Worm (Caenorhabditis elegans) whole organism, L4 larva: Measurements from ENCODE around the gene F11A5.17.

ENCODE experiments used
- Y5F2A.4 ChIP-seq: fragments of 200-800 bp; sonication (Bioruptor generic); optimal IDR thresholded peaks from 2 replicates; lab custom pipeline; 2018; ENCODE audit warnings: mild to moderate bottlenecking, missing genetic modification characterization, missing compliant biosample characterization
- ama-1 ChIP-seq: fragments of 150-350 bp; optimal IDR thresholded peaks from 2 replicates; lab custom pipeline; 2014; ENCODE audit warnings: inconsistent platforms, mixed read lengths
- lin-15B ChIP-seq: fragments of 150-350 bp; sonication (generic microtip); optimal IDR thresholded peaks from 3 replicates; lab custom pipeline; 2014; ENCODE audit warnings: missing biosample characterization, missing genetic modification characterization
- lin-39 ChIP-seq: fragments of 150-350 bp; optimal IDR thresholded peaks from 2 replicates; lab custom pipeline; 2014; ENCODE audit warnings: missing biosample characterization, missing genetic modification reagents, missing genetic modification characterization
- madf-9 ChIP-seq: fragments of 200-800 bp; sonication (Bioruptor generic); conservative IDR thresholded peaks from 2 replicates; pipeline ENCODE4 v1.3.6; 2022; ENCODE audit warnings: missing genetic modification reagents, missing genetic modification characterization, missing compliant biosample characterization
- nhr-10 ChIP-seq: fragments of 150-350 bp; optimal IDR thresholded peaks from 2 replicates; lab custom pipeline; 2014; ENCODE audit warnings: missing biosample characterization, missing genetic modification characterization
- nhr-11 ChIP-seq: fragments of 150-350 bp; optimal IDR thresholded peaks from 2 replicates; lab custom pipeline; 2014; ENCODE audit warnings: missing biosample characterization, missing genetic modification characterization
- nhr-237 ChIP-seq: sonication (generic microtip); optimal IDR thresholded peaks from 2 replicates; lab custom pipeline; 2017; ENCODE audit warnings: missing biosample characterization, missing genetic modification characterization
- pqm-1 ChIP-seq: sonication (generic microtip); optimal IDR thresholded peaks from 2 replicates; lab custom pipeline; 2017; ENCODE audit warnings: missing biosample characterization, missing genetic modification characterization
- snpc-4 ChIP-seq: fragments of 150-350 bp; optimal IDR thresholded peaks from 2 replicates; lab custom pipeline; 2014; ENCODE audit warnings: missing biosample characterization, missing genetic modification characterization

DNA sequence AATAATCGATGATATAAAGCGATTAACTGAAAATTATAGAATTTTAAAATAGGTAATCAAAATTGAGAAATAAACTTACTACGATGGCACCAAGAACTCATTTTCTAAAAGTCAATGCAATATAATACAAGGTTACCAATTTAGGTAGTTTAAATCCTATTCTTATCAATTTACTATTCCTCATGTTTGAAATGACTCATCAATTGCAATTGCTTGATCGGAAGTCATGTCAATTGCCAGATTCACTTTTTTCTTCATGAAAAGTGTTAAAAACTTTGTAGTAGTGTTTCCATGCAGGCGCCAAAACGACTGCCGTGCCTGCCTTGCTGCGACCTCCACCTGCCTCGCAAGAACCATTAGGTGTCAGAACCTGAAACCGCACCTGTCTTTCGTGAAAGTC is 24.8 kb downstream of the F11A5.17 start, which contains the start of gene F11A5.13:
- no peak for TF ChIP-seq nhr-11 (tag; lab: Kevin White, UChicago)
- no peak for TF ChIP-seq Y5F2A.4
- TF ChIP-seq lin-39, result no peak
- no peak for TF ChIP-seq nhr-10 (tag; lab: Kevin White, UChicago)
- no peak for TF ChIP-seq pqm-1
- no peak for TF ChIP-seq snpc-4 (tag; lab: Kevin White, UChicago)
- no peak for TF ChIP-seq nhr-237
- TF ChIP-seq madf-9, result no peak
- no peak for TF ChIP-seq ama-1
- no peak for TF ChIP-seq lin-15B
